Fruit fly (Drosophila melanogaster) whole organism, adult: ENCODE results near the gene Karl.

Experiments
- CG11617 ChIP-seq: fragments of 200-800 bp; sonication (Bioruptor generic); optimal IDR thresholded peaks from 2 replicates; lab custom pipeline; 2017; ENCODE audit warnings: mild to moderate bottlenecking, missing biosample characterization, missing genetic modification reagents, missing genetic modification characterization
- CG5204 ChIP-seq: fragments of 200-800 bp; sonication (Bioruptor generic); optimal IDR thresholded peaks from 2 replicates; lab custom pipeline; 2016; ENCODE audit warnings: missing biosample characterization, missing genetic modification characterization
- cnc ChIP-seq, 2 experiments: fragments of >200 bp; optimal IDR thresholded peaks; 2 replicates each; lab custom pipeline; 2017
- pad ChIP-seq: fragments of 200-800 bp; sonication (Bioruptor generic); optimal IDR thresholded peaks from 3 replicates; lab custom pipeline; 2017; ENCODE audit warnings: missing biosample characterization, missing genetic modification characterization, mild to moderate bottlenecking, moderate library complexity, missing genetic modification reagents

DNA sequence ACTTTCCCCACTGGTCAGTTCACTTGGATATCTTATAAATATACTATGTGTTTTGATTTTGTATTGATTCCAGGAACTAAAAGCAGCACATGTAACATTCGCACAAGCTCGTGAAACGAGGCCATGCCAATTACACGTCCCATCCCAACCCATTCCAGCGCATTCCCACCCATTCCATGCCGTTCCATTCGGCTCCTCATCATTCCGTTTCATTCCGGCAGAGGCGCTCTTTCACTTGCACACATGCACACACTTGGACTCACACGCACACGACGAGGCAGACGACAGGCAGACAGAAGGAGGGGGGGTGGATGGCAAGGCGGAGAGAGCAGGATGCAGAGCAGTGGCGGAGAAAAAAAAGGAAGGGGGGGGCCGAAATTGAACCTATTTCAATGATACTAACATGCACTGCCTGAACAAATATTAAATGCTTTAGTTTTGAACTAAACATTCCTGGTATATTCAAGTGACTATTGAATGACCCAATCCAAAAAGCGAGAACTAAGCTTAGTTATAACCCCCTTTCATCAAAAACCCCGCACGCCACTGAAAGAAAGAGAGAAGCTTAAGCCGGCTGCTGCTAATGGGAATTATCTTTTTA, 11.1 kb upstream of the Karl start:
- TF ChIP-seq CG11617 (GFP tag; lab: Kevin White, UChicago) (no peak), pad (GFP tag; lab: Kevin White, UChicago) (no peak), cnc (optimal IDR thresholded peaks at IDR 0.05; lab: Kevin White, UChicago) (no peak), CG5204 (no peak)
